Worm (Caenorhabditis elegans): ENCODE measurements around the gene sri-51.

sri-51 gene

ce11 chrII:3225200-3225599 lies 26.3 kb upstream of the sri-51 start, which contains the start of gene ZC239.16:
TSS of gene ZC239.16 (minus strand) at chrII:3225319.
- TF ChIP-seq nhr-12 (tag; optimal IDR thresholded peaks at IDR 0.05) (no peak), nhr-28 (tag; optimal IDR thresholded peaks at IDR 0.05) (no peak), flh-1 (GFP tag; optimal IDR thresholded peaks at IDR 0.05) (no peak), ceh-43 (GFP tag; optimal IDR thresholded peaks at IDR 0.05) (no peak), sem-2 (GFP tag; optimal IDR thresholded peaks at IDR 0.05) (no peak), sptf-1 (tag; optimal IDR thresholded peaks at IDR 0.05) (no peak), ceh-39 (tag; optimal IDR thresholded peaks at IDR 0.05) (no peak), snpc-4 (tag; optimal IDR thresholded peaks at IDR 0.05) (no peak), zip-8 (tag; optimal IDR thresholded peaks at IDR 0.05) (no peak), mab-5 (tag; optimal IDR thresholded peaks at IDR 0.05) (no peak), nhr-76 (tag; optimal IDR thresholded peaks at IDR 0.05) (no peak), unc-62 (GFP tag; optimal IDR thresholded peaks at IDR 0.05) (no peak)

- no peak for TF ChIP-seq sptf-1 (tag; optimal IDR thresholded peaks at IDR 0.05)
- TF ChIP-seq mep-1 (tag; optimal IDR thresholded peaks at IDR 0.05): no peak
- TF ChIP-seq ham-2 (GFP tag; optimal IDR thresholded peaks at IDR 0.05): no peak
- TF ChIP-seq zip-8 (tag; optimal IDR thresholded peaks at IDR 0.05): no peak
- TF ChIP-seq ces-1 (GFP tag; optimal IDR thresholded peaks at IDR 0.05): no peak
- TF ChIP-seq ceh-83 (GFP tag; optimal IDR thresholded peaks at IDR 0.05): no peak
- no peak for TF ChIP-seq ceh-43 (GFP tag; optimal IDR thresholded peaks at IDR 0.05)
- no peak for TF ChIP-seq ztf-11 (tag; optimal IDR thresholded peaks at IDR 0.05)
- TF ChIP-seq unc-39 (tag; optimal IDR thresholded peaks at IDR 0.05): no peak
- no peak for TF ChIP-seq flh-1 (GFP tag; optimal IDR thresholded peaks at IDR 0.05)
- TF ChIP-seq lsy-2 (tag; optimal IDR thresholded peaks at IDR 0.05): no peak
- TF ChIP-seq unc-120 (tag; optimal IDR thresholded peaks at IDR 0.05; ENCODE audit: poor library complexity, severe bottlenecking): no peak
Observed at ce11 chrII:3224631-3225030, 25.7 kb upstream of the sri-51 start, which contains the start of gene ZC239.15. TSS of gene ZC239.15 (minus strand) at chrII:3224731.

ce11 chrII:3222686-3223085 lies 23.8 kb upstream of the sri-51 start, which contains the start of gene ZC239.13:
TSS of gene ZC239.13 (minus strand) at chrII:3222839.
- TF ChIP-seq drap-1 (GFP tag; optimal IDR thresholded peaks at IDR 0.05): no peak
- no peak for TF ChIP-seq mab-5 (tag; optimal IDR thresholded peaks at IDR 0.05)
- no peak for TF ChIP-seq bed-3 (GFP tag; optimal IDR thresholded peaks at IDR 0.05)
- TF ChIP-seq snpc-4 (tag; optimal IDR thresholded peaks at IDR 0.05): no peak
- TF ChIP-seq mls-2 (tag; optimal IDR thresholded peaks at IDR 0.05): no peak
- TF ChIP-seq tbx-8 (GFP tag; optimal IDR thresholded peaks at IDR 0.05): no peak
- TF ChIP-seq elt-3 (tag; optimal IDR thresholded peaks at IDR 0.05): no peak
- no peak for TF ChIP-seq ham-2 (GFP tag; optimal IDR thresholded peaks at IDR 0.05)
- TF ChIP-seq unc-62 (GFP tag; optimal IDR thresholded peaks at IDR 0.05): no peak
- TF ChIP-seq flh-1 (GFP tag; optimal IDR thresholded peaks at IDR 0.05): no peak
- TF ChIP-seq lin-13 (tag; optimal IDR thresholded peaks at IDR 0.05): no peak
- TF ChIP-seq ceh-83 (GFP tag; optimal IDR thresholded peaks at IDR 0.05): no peak
- no peak for TF ChIP-seq lsy-2 (tag; optimal IDR thresholded peaks at IDR 0.05)
- TF ChIP-seq ceh-43 (GFP tag; optimal IDR thresholded peaks at IDR 0.05): no peak
- no peak for TF ChIP-seq M03D4.4 (tag; optimal IDR thresholded peaks at IDR 0.05)
- TF ChIP-seq lin-32 (GFP tag; optimal IDR thresholded peaks at IDR 0.05): no peak
- no peak for TF ChIP-seq ceh-39 (tag; optimal IDR thresholded peaks at IDR 0.05)
- TF ChIP-seq pha-4 (tag; optimal IDR thresholded peaks at IDR 0.05): no peak
- TF ChIP-seq zip-8 (tag; optimal IDR thresholded peaks at IDR 0.05): no peak

ce11 chrII:3221730-3222129 lies 22.8 kb upstream of the sri-51 start, which contains the start of gene ZC239.14:
TSS of gene ZC239.14 (minus strand) at chrII:3222034.
- TF ChIP-seq hlh-1 (tag; optimal IDR thresholded peaks at IDR 0.05): no peak
- no peak for TF ChIP-seq elt-1 (tag; optimal IDR thresholded peaks at IDR 0.05; ENCODE audit: borderline replicate concordance, insufficient read depth)
- TF ChIP-seq unc-39 (tag; optimal IDR thresholded peaks at IDR 0.05): no peak
- TF ChIP-seq lin-13 (tag; optimal IDR thresholded peaks at IDR 0.05): no peak
- TF ChIP-seq lsy-2 (tag; optimal IDR thresholded peaks at IDR 0.05): no peak
- no peak for TF ChIP-seq ceh-83 (GFP tag; optimal IDR thresholded peaks at IDR 0.05)
- no peak for TF ChIP-seq sptf-1 (tag; optimal IDR thresholded peaks at IDR 0.05)
- no peak for TF ChIP-seq cnd-1 (tag; optimal IDR thresholded peaks at IDR 0.05)
- no peak for TF ChIP-seq elt-3 (tag; optimal IDR thresholded peaks at IDR 0.05)
- no peak for TF ChIP-seq ztf-11 (tag; optimal IDR thresholded peaks at IDR 0.05)
- no peak for TF ChIP-seq blmp-1 (tag; optimal IDR thresholded peaks at IDR 0.05)
- no peak for TF ChIP-seq mls-2 (tag; optimal IDR thresholded peaks at IDR 0.05)
- no peak for TF ChIP-seq nhr-237 (tag; optimal IDR thresholded peaks at IDR 0.05)

All from whole organism, mixed stage, embryonic.